Fruit fly (Drosophila melanogaster) whole organism, embryonic: Measurements from ENCODE around the gene HP1b.

ENCODE experiments used
- Abd-B ChIP-seq: fragments of 200-800 bp; sonication (Bioruptor generic); optimal IDR thresholded peaks from 2 replicates; lab custom pipeline; 2018; ENCODE audit warnings: missing biosample characterization, mild to moderate bottlenecking, missing genetic modification characterization, moderate library complexity
- Atf3 ChIP-seq: fragments of 200-800 bp; sonication (Bioruptor generic); optimal IDR thresholded peaks from 3 replicates; lab custom pipeline; 2016; ENCODE audit warnings: missing biosample characterization, missing genetic modification characterization
- Blimp-1 ChIP-seq: fragments of 200-800 bp; sonication (Bioruptor generic); optimal IDR thresholded peaks from 3 replicates; lab custom pipeline; 2018; ENCODE audit warnings: missing biosample characterization, missing genetic modification characterization, mild to moderate bottlenecking, moderate library complexity, missing genetic modification reagents
- CG15514 ChIP-seq: fragments of 200-800 bp; sonication (Bioruptor generic); optimal IDR thresholded peaks from 3 replicates; lab custom pipeline; 2017; ENCODE audit warnings: missing biosample characterization, missing genetic modification characterization, mild to moderate bottlenecking, moderate library complexity, missing genetic modification reagents
- CG15696 ChIP-seq: fragments of 200-800 bp; sonication (Bioruptor generic); optimal IDR thresholded peaks from 2 replicates; lab custom pipeline; 2019; ENCODE audit warnings: missing biosample characterization, mild to moderate bottlenecking, missing genetic modification characterization, moderate library complexity
- CG17829 ChIP-seq: fragments of 200-800 bp; optimal IDR thresholded peaks from 2 replicates; lab custom pipeline; 2019; ENCODE audit warnings: missing biosample characterization, mild to moderate bottlenecking, missing genetic modification characterization, moderate library complexity
- CG18476 ChIP-seq: fragments of 200-800 bp; sonication (Bioruptor generic); optimal IDR thresholded peaks from 2 replicates; lab custom pipeline; 2016; ENCODE audit warnings: missing biosample characterization, mild to moderate bottlenecking, missing genetic modification characterization
- CG18619 ChIP-seq: fragments of 200-800 bp; sonication (Bioruptor generic); optimal IDR thresholded peaks from 3 replicates; lab custom pipeline; 2017; ENCODE audit warnings: missing biosample characterization, mild to moderate bottlenecking, missing genetic modification characterization
- CG2129 ChIP-seq: fragments of 200-800 bp; sonication (Bioruptor generic); IDR thresholded peaks from 2 replicates; pipeline ENCODE4 v1.3.6; 2022; ENCODE audit warnings: missing biosample characterization, missing genetic modification characterization; ENCODE audit not compliant: partially characterized antibody
- CG2678 ChIP-seq: fragments of 200-800 bp; sonication (Bioruptor generic); optimal IDR thresholded peaks from 3 replicates; lab custom pipeline; 2019; ENCODE audit warnings: missing biosample characterization, mild to moderate bottlenecking, missing genetic modification characterization, moderate library complexity
- CG4282 ChIP-seq: fragments of 200-800 bp; sonication (Bioruptor generic); optimal IDR thresholded peaks from 2 replicates; lab custom pipeline; 2016; ENCODE audit warnings: missing biosample characterization, missing genetic modification characterization
- CG6813 ChIP-seq: fragments of 200-800 bp; sonication (Bioruptor generic); optimal IDR thresholded peaks from 2 replicates; lab custom pipeline; 2017; ENCODE audit warnings: missing biosample characterization, missing genetic modification characterization, mild to moderate bottlenecking, moderate library complexity, missing genetic modification reagents
- CG7372 ChIP-seq: fragments of 200-800 bp; sonication (Bioruptor generic); IDR thresholded peaks from 2 replicates; pipeline ENCODE4 v1.3.6; 2022; ENCODE audit warnings: missing biosample characterization, missing genetic modification characterization
- CG7745 ChIP-seq: fragments of 200-800 bp; sonication (Bioruptor generic); optimal IDR thresholded peaks from 2 replicates; lab custom pipeline; 2018; ENCODE audit warnings: missing biosample characterization, mild to moderate bottlenecking, missing genetic modification characterization, moderate library complexity
- CG7839 ChIP-seq: fragments of 200-800 bp; sonication (Bioruptor generic); optimal IDR thresholded peaks from 3 replicates; lab custom pipeline; 2018; ENCODE audit warnings: missing biosample characterization, mild to moderate bottlenecking, missing genetic modification characterization, moderate library complexity
- CG7987 ChIP-seq: fragments of 200-800 bp; sonication (Bioruptor generic); optimal IDR thresholded peaks from 2 replicates; lab custom pipeline; 2018; ENCODE audit warnings: missing biosample characterization, mild to moderate bottlenecking, missing genetic modification characterization, moderate library complexity
- CG9797 ChIP-seq: fragments of 200-800 bp; sonication (Bioruptor generic); optimal IDR thresholded peaks from 3 replicates; lab custom pipeline; 2018; ENCODE audit warnings: missing biosample characterization, mild to moderate bottlenecking, missing genetic modification characterization
- D ChIP-seq, 2 experiments: fragments of 200-800 bp in 1 of 2; fragments of >200 bp in 1 of 2; sonication (Bioruptor generic) in 1 of 2; optimal IDR thresholded peaks; 2 replicates in 1 of 2; 3 replicates in 1 of 2; lab custom pipeline; 2017; ENCODE audit warnings: mild to moderate bottlenecking in 1 of 2, missing biosample characterization in 1 of 2, missing genetic modification characterization in 1 of 2, missing genetic modification reagents in 1 of 2
- Doc3 ChIP-seq: fragments of 200-800 bp; sonication (Bioruptor generic); IDR thresholded peaks from 3 replicates; pipeline ENCODE4 v1.3.6; 2022; ENCODE audit warnings: missing biosample characterization, missing genetic modification characterization; ENCODE audit not compliant: partially characterized antibody
- E2f2 ChIP-seq: fragments of 200-800 bp; sonication (Bioruptor generic); IDR thresholded peaks from 2 replicates; pipeline ENCODE4 v1.3.6; 2022; ENCODE audit warnings: missing biosample characterization, missing genetic modification characterization
- Fer2 ChIP-seq: fragments of 200-800 bp; sonication (Bioruptor generic); optimal IDR thresholded peaks from 2 replicates; lab custom pipeline; 2018; ENCODE audit warnings: missing biosample characterization, mild to moderate bottlenecking, missing genetic modification characterization, moderate library complexity
- H15 ChIP-seq: fragments of 200-800 bp; sonication (Bioruptor generic); IDR thresholded peaks from 3 replicates; pipeline ENCODE4 v1.3.6; 2022; ENCODE audit warnings: missing biosample characterization, missing genetic modification characterization
- Hmr ChIP-seq: fragments of 200-800 bp; sonication (Bioruptor generic); optimal IDR thresholded peaks from 3 replicates; lab custom pipeline; 2017; ENCODE audit warnings: mild to moderate bottlenecking, missing biosample characterization, missing genetic modification reagents, missing genetic modification characterization
- Hsf ChIP-seq: fragments of 200-800 bp; sonication (Bioruptor generic); optimal IDR thresholded peaks from 3 replicates; lab custom pipeline; 2016; ENCODE audit warnings: missing biosample characterization, missing genetic modification characterization
- Lhr ChIP-seq: fragments of 200-800 bp; sonication (Bioruptor generic); optimal IDR thresholded peaks from 3 replicates; lab custom pipeline; 2017; ENCODE audit warnings: mild to moderate bottlenecking, missing biosample characterization, missing genetic modification reagents, missing genetic modification characterization
- NfI ChIP-seq: fragments of 200-800 bp; sonication (Bioruptor generic); optimal IDR thresholded peaks from 3 replicates; lab custom pipeline; 2018; ENCODE audit warnings: missing biosample characterization, mild to moderate bottlenecking, missing genetic modification characterization, moderate library complexity
- Oli ChIP-seq: fragments of 200-800 bp; sonication (Bioruptor generic); optimal IDR thresholded peaks from 2 replicates; lab custom pipeline; 2018; ENCODE audit warnings: missing biosample characterization, mild to moderate bottlenecking, missing genetic modification characterization, moderate library complexity
- Pdp1 ChIP-seq, 2 experiments: fragments of 200-800 bp; sonication (Bioruptor generic); optimal IDR thresholded peaks; 3 replicates each; lab custom pipeline; 2016; ENCODE audit warnings: missing biosample characterization in 2 of 2, missing genetic modification characterization in 2 of 2, mild to moderate bottlenecking in 1 of 2, moderate library complexity in 1 of 2
- Six4 ChIP-seq: fragments of 200-800 bp; sonication (Bioruptor generic); optimal IDR thresholded peaks from 2 replicates; lab custom pipeline; 2016; ENCODE audit warnings: missing biosample characterization, missing genetic modification characterization
- Sox100B ChIP-seq: fragments of 200-800 bp; sonication (Bioruptor generic); optimal IDR thresholded peaks from 3 replicates; lab custom pipeline; 2018; ENCODE audit warnings: missing biosample characterization, mild to moderate bottlenecking, missing genetic modification characterization
- corto ChIP-seq: fragments of 200-800 bp; sonication (Bioruptor generic); optimal IDR thresholded peaks from 2 replicates; lab custom pipeline; 2016; ENCODE audit warnings: missing biosample characterization, mild to moderate bottlenecking, missing genetic modification characterization, moderate library complexity
- dati ChIP-seq: fragments of 200-800 bp; sonication (Bioruptor generic); IDR thresholded peaks from 2 replicates; pipeline ENCODE4 v1.3.6; 2022; ENCODE audit warnings: missing biosample characterization, missing genetic modification characterization
- dmrt11E ChIP-seq: fragments of 200-800 bp; sonication (Bioruptor generic); optimal IDR thresholded peaks from 3 replicates; lab custom pipeline; 2018; ENCODE audit warnings: missing biosample characterization, mild to moderate bottlenecking, missing genetic modification characterization, moderate library complexity
- dysf ChIP-seq: fragments of 200-800 bp; sonication (Bioruptor generic); IDR thresholded peaks from 3 replicates; pipeline ENCODE4 v1.3.6; 2022; ENCODE audit warnings: missing biosample characterization, missing genetic modification characterization
- fu2 ChIP-seq: fragments of 200-800 bp; sonication (Bioruptor generic); optimal IDR thresholded peaks from 2 replicates; lab custom pipeline; 2016; ENCODE audit warnings: missing biosample characterization, missing genetic modification characterization
- gro ChIP-seq: fragments of 200-800 bp; sonication (Bioruptor generic); optimal IDR thresholded peaks from 2 replicates; lab custom pipeline; 2016; ENCODE audit warnings: missing biosample characterization, missing genetic modification characterization
- gt ChIP-seq: fragments of 200-800 bp; sonication (Bioruptor generic); IDR thresholded peaks from 2 replicates; pipeline ENCODE4 v1.3.6; 2022; ENCODE audit warnings: missing biosample characterization, missing genetic modification characterization
- ham ChIP-seq: fragments of 200-800 bp; sonication (Bioruptor generic); IDR thresholded peaks from 2 replicates; pipeline ENCODE4 v1.3.6; 2022; ENCODE audit warnings: missing biosample characterization, missing genetic modification characterization
- lilli ChIP-seq: fragments of 200-800 bp; sonication (Bioruptor generic); optimal IDR thresholded peaks from 3 replicates; lab custom pipeline; 2016; ENCODE audit warnings: missing biosample characterization, missing genetic modification characterization
- nerfin-1 ChIP-seq: fragments of 200-800 bp; sonication (Bioruptor generic); optimal IDR thresholded peaks from 3 replicates; lab custom pipeline; 2019; ENCODE audit warnings: missing biosample characterization, mild to moderate bottlenecking, missing genetic modification characterization, moderate library complexity
- nom ChIP-seq: fragments of 200-800 bp; sonication (Bioruptor generic); optimal IDR thresholded peaks from 2 replicates; lab custom pipeline; 2017; ENCODE audit warnings: missing biosample characterization, missing genetic modification characterization, mild to moderate bottlenecking, moderate library complexity, missing genetic modification reagents
- onecut ChIP-seq: fragments of 200-800 bp; sonication (Bioruptor generic); IDR thresholded peaks from 2 replicates; pipeline ENCODE4 v1.3.6; 2022; ENCODE audit warnings: missing biosample characterization, missing genetic modification characterization
- pan ChIP-seq, 4 experiments: fragments of >200 bp in 3 of 4; fragments of 200-800 bp in 1 of 4; sonication (Bioruptor generic) in 1 of 4; optimal IDR thresholded peaks in 3 of 4; IDR thresholded peaks in 1 of 4; 2 replicates each; pipeline versions ENCODE4 v1.3.6 to Lab custom; 2017 to 2022; ENCODE audit warnings: missing biosample characterization in 2 of 4, missing genetic modification characterization in 2 of 4, mixed read lengths in 1 of 4
- salm ChIP-seq: fragments of 200-800 bp; sonication (Bioruptor generic); optimal IDR thresholded peaks from 2 replicates; lab custom pipeline; 2018; ENCODE audit warnings: missing biosample characterization, mild to moderate bottlenecking, missing genetic modification characterization
- shn ChIP-seq: fragments of 200-800 bp; sonication (Bioruptor generic); optimal IDR thresholded peaks from 3 replicates; lab custom pipeline; 2016; ENCODE audit warnings: missing biosample characterization, missing genetic modification characterization
- tgo ChIP-seq: fragments of 200-800 bp; sonication (Bioruptor generic); IDR thresholded peaks from 3 replicates; pipeline ENCODE4 v1.3.6; 2022; ENCODE audit warnings: missing biosample characterization, missing genetic modification characterization
- trh ChIP-seq: fragments of 200-800 bp; sonication (Bioruptor generic); optimal IDR thresholded peaks from 2 replicates; lab custom pipeline; 2016; ENCODE audit warnings: missing biosample characterization, missing genetic modification characterization

Gene HP1b

dm6 chrX:9041789-9042456, 38.9 kb upstream of the HP1b start (continued):
- TF ChIP-seq dmrt11E (peak; percentile 63), CG2129 (no peak), CG7745 (tag; lab: Kevin White, UChicago) (no peak), CG2678 (tag; lab: Kevin White, UChicago) (peak; percentile 62), E2f2 (GFP tag; lab: Robert Waterston, UW) (peak; percentile 15; the same call in 1 of the 2 replicates), fu2 (no peak), gt (GFP tag; lab: Robert Waterston, UW) (no peak), Six4 (peak; percentile 24), lilli (GFP tag; lab: Kevin White, UChicago) (peak; percentile 46), CG4282 (GFP tag; lab: Kevin White, UChicago) (no peak), pan (optimal IDR thresholded peaks at IDR 0.05; lab: Kevin White, UChicago) (no peak), pan (GFP tag; optimal IDR thresholded peaks at IDR 0.05 in 1 of 2, IDR thresholded peaks at IDR 0.05 in 1 of 2) (peak in 1 of 2 experiments; percentile 50), Atf3 (GFP tag; lab: Kevin White, UChicago) (peak; percentile 20), corto (GFP tag; lab: Kevin White, UChicago) (no peak), CG15696 (tag; lab: Kevin White, UChicago) (peak; percentile 44), Pdp1 (GFP tag; optimal IDR thresholded peaks at IDR 0.05; lab: Kevin White, UChicago) (peak in 1 of 2 experiments; percentile 53), Doc3 (GFP tag; lab: Robert Waterston, UW) (no peak), CG18476 (GFP tag; lab: Kevin White, UChicago) (peak; percentile 42), Abd-B (GFP tag; lab: Kevin White, UChicago) (peak; percentile 69), CG7372 (GFP tag; lab: Robert Waterston, UW) (peak; percentile 37; the same call in 1 of the 2 replicates), CG15514 (GFP tag; lab: Kevin White, UChicago) (no peak), D (optimal IDR thresholded peaks at IDR 0.05; lab: Kevin White, UChicago) (no peak), D (GFP tag; optimal IDR thresholded peaks at IDR 0.05; lab: Kevin White, UChicago) (peak; percentile 58), salm (tag; lab: Kevin White, UChicago) (no peak), tgo (GFP tag; lab: Robert Waterston, UW) (peak; percentile 58), NfI (no peak), onecut (GFP tag; lab: Robert Waterston, UW) (peak; percentile 34; the same call in 1 of the 2 replicates), dati (no peak), shn (no peak), CG9797 (GFP tag; lab: Kevin White, UChicago) (no peak), dysf (GFP tag; lab: Robert Waterston, UW) (peak; percentile 57; the same call in 2 of the 3 replicates), CG7987 (GFP tag; lab: Kevin White, UChicago) (no peak), CG17829 (peak; percentile 56), Blimp-1 (GFP tag; lab: Kevin White, UChicago) (peak; percentile 39), Oli (tag; lab: Kevin White, UChicago) (peak; percentile 73), H15 (GFP tag; lab: Robert Waterston, UW) (no peak), CG6813 (no peak), Fer2 (tag; lab: Kevin White, UChicago) (no peak), trh (GFP tag; lab: Kevin White, UChicago) (no peak), Hmr (GFP tag; lab: Kevin White, UChicago) (no peak), nom (GFP tag; lab: Kevin White, UChicago) (no peak), Lhr (GFP tag; lab: Kevin White, UChicago) (peak; percentile 24), Sox100B (peak; percentile 76), ham (GFP tag; lab: Robert Waterston, UW) (no peak), Hsf (GFP tag; lab: Kevin White, UChicago) (peak; percentile 53), CG7839 (tag; lab: Kevin White, UChicago) (peak; percentile 68), nerfin-1 (peak; percentile 4), gro (GFP tag; lab: Kevin White, UChicago) (peak; percentile 33), CG18619 (GFP tag; lab: Kevin White, UChicago) (peak; percentile 37)
